Worm (Caenorhabditis elegans): Measurements from ENCODE around the gene F58F12.2.

ce11 chrII:6386467-6386866 is 1.4 kb downstream of the F58F12.2 start, which contains the start of gene F58F12.4:
- TF ChIP-seq pes-1 (GFP tag; IDR thresholded peaks at IDR 0.05) (no peak), ama-1 (optimal IDR thresholded peaks at IDR 0.05) (no peak), ets-7 (tag; optimal IDR thresholded peaks at IDR 0.05) (no peak), sea-1 (GFP tag; conservative IDR thresholded peaks at IDR 0.05) (no peak), F13C5.2 (tag; optimal IDR thresholded peaks at IDR 0.05) (no peak), scrt-1 (GFP tag; IDR thresholded peaks at IDR 0.05) (no peak), ceh-13 (GFP tag; optimal IDR thresholded peaks at IDR 0.05) (no peak), hmbx-1 (tag; optimal IDR thresholded peaks at IDR 0.05) (no peak), flt-1 (GFP tag; IDR thresholded peaks at IDR 0.05) (no peak)

Measured in whole organism, early embryonic.